Worm (Caenorhabditis elegans) whole organism, early embryonic: Measurements from ENCODE around the gene T21D12.11.

ENCODE experiments used
- B0310.2 ChIP-seq: sonication (generic microtip); optimal IDR thresholded peaks from 2 replicates; lab custom pipeline; 2016; ENCODE audit warnings: mild to moderate bottlenecking, missing genetic modification characterization, missing compliant biosample characterization
- ama-1 ChIP-seq: fragments of 150-350 bp; optimal IDR thresholded peaks from 2 replicates; lab custom pipeline; 2014
- ceh-36 ChIP-seq: sonication (generic microtip); optimal IDR thresholded peaks from 2 replicates; lab custom pipeline; 2016; ENCODE audit warnings: missing genetic modification characterization, inconsistent platforms, missing compliant biosample characterization
- flt-1 ChIP-seq: fragments of 200-800 bp; sonication (Bioruptor generic); IDR thresholded peaks from 2 replicates; pipeline ENCODE4 v1.3.6; 2022; ENCODE audit warnings: missing genetic modification characterization, missing compliant biosample characterization
- hmg-4 ChIP-seq: fragments of 200-800 bp; sonication (Bioruptor generic); optimal IDR thresholded peaks from 2 replicates; lab custom pipeline; 2018; ENCODE audit warnings: mild to moderate bottlenecking, missing genetic modification characterization, missing compliant biosample characterization
- hnd-1 ChIP-seq: sonication (generic microtip); optimal IDR thresholded peaks from 2 replicates; lab custom pipeline; 2016; ENCODE audit warnings: missing genetic modification characterization, missing compliant biosample characterization
- pes-1 ChIP-seq: fragments of 200-800 bp; sonication (Bioruptor generic); IDR thresholded peaks from 2 replicates; pipeline ENCODE4 v1.3.6; 2022; ENCODE audit warnings: missing genetic modification reagents, missing genetic modification characterization, missing compliant biosample characterization
- scrt-1 ChIP-seq: fragments of 200-800 bp; sonication (Bioruptor generic); IDR thresholded peaks from 2 replicates; pipeline ENCODE4 v1.3.6; 2022; ENCODE audit warnings: missing genetic modification characterization, missing compliant biosample characterization
- tbx-37 ChIP-seq: fragments of 200-800 bp; sonication (Bioruptor generic); conservative IDR thresholded peaks from 2 replicates; pipeline ENCODE4 v1.3.6; 2022; ENCODE audit warnings: missing genetic modification reagents, missing genetic modification characterization, missing compliant biosample characterization

DNA sequence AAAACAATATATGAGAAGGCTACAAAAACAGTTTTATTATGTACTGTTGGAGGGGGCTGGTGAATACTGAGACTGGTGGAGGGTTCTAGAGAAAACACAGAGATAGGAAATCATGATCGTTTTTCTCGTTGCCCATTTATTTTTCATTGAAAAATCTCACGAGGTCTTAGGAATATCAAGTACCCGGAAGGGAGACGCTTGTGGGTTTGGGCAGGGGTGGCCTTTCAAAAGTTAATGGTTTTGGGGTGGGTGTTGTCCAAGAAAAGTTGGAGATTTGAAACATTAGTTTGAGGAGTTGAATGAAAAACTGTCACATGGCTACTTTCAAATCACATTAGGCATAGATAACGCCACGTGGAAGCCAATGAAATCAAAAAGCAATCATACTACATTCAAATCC lies 25.5 kb downstream of the T21D12.11 start:
- no peak for TF ChIP-seq hmg-4 (GFP tag; lab: Kevin White, UChicago)
- no peak for TF ChIP-seq scrt-1 (GFP tag; lab: Robert Waterston, UW)
- TF ChIP-seq ama-1 (lab: Kevin White, UChicago), result no peak
- TF ChIP-seq pes-1, result no peak
- no peak for TF ChIP-seq tbx-37 (GFP tag; lab: Robert Waterston, UW)
- TF ChIP-seq B0310.2, result no peak
- TF ChIP-seq hnd-1 (tag; lab: Kevin White, UChicago), result no peak
- no peak for TF ChIP-seq ceh-36
- no peak for TF ChIP-seq flt-1
